Worm (Caenorhabditis elegans) whole organism, late embryonic: ENCODE data around the gene Y71H2AM.3.

Source experiments
- C38D4.7 ChIP-seq: fragments of 200-800 bp; sonication (Bioruptor generic); optimal IDR thresholded peaks from 2 replicates; lab custom pipeline; 2018; ENCODE audit warnings: mild to moderate bottlenecking, missing genetic modification characterization, moderate library complexity, missing compliant biosample characterization
- ceh-9 ChIP-seq: sonication (generic microtip); optimal IDR thresholded peaks from 2 replicates; lab custom pipeline; 2016; ENCODE audit warnings: mild to moderate bottlenecking, missing genetic modification characterization, inconsistent platforms, missing compliant biosample characterization
- elt-2 ChIP-seq: sonication (generic microtip); optimal IDR thresholded peaks from 2 replicates; lab custom pipeline; 2016; ENCODE audit warnings: missing genetic modification reagents, missing genetic modification characterization, missing compliant biosample characterization
- fkh-6 ChIP-seq: sonication (generic microtip); optimal IDR thresholded peaks from 2 replicates; lab custom pipeline; 2016; ENCODE audit warnings: missing genetic modification characterization, missing compliant biosample characterization
- hlh-8 ChIP-seq: sonication (generic microtip); optimal IDR thresholded peaks from 2 replicates; lab custom pipeline; 2016; ENCODE audit warnings: missing genotype, missing genetic modification characterization, missing compliant biosample characterization
- pag-3 ChIP-seq: sonication (generic microtip); optimal IDR thresholded peaks from 2 replicates; lab custom pipeline; 2016; ENCODE audit warnings: missing compliant biosample characterization, missing genetic modification characterization, borderline replicate concordance
- tbx-7 ChIP-seq: sonication (generic microtip); optimal IDR thresholded peaks from 2 replicates; lab custom pipeline; 2016; ENCODE audit warnings: missing genotype, missing genetic modification characterization, missing compliant biosample characterization

DNA sequence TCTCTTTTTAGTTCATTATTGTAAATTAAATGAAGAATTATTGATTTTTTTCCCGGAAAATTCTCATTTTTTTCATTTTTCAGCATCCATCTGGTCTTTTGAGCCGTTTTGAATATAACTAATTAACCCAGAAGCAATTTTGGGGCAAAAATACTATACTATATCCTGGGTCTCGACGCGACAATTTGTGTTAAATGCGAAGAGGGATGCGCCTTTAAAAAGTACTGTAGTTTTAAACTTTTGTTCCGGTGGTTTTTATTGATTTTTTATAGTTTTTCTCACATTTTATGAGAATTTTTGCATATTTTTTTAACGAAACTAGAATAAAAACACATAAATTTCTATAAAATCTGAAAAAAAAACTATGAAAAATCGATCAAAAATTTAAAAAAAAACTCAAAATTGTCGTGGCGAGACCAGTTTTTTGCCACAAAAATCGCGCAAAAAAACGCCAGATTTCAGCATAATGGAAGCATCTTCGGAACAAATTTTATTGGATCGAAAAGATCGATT lies 17.2 kb upstream of the Y71H2AM.3 start, which contains the start of gene tbcc-1:
- TF ChIP-seq C38D4.7 (GFP tag; lab: Kevin White, UChicago) (no peak), elt-2 (no peak), ceh-9 (tag; lab: Kevin White, UChicago) (no peak), hlh-8 (tag; lab: Kevin White, UChicago) (no peak), fkh-6 (tag; lab: Kevin White, UChicago) (no peak), tbx-7 (tag; lab: Kevin White, UChicago) (no peak), pag-3 (no peak)
